Fruit fly (Drosophila melanogaster): ENCODE results near the gene CG5412.
A peak's percentile ranks its signal among the peaks of the same experiment; 100 is the strongest.

CG5412 gene

DNA sequence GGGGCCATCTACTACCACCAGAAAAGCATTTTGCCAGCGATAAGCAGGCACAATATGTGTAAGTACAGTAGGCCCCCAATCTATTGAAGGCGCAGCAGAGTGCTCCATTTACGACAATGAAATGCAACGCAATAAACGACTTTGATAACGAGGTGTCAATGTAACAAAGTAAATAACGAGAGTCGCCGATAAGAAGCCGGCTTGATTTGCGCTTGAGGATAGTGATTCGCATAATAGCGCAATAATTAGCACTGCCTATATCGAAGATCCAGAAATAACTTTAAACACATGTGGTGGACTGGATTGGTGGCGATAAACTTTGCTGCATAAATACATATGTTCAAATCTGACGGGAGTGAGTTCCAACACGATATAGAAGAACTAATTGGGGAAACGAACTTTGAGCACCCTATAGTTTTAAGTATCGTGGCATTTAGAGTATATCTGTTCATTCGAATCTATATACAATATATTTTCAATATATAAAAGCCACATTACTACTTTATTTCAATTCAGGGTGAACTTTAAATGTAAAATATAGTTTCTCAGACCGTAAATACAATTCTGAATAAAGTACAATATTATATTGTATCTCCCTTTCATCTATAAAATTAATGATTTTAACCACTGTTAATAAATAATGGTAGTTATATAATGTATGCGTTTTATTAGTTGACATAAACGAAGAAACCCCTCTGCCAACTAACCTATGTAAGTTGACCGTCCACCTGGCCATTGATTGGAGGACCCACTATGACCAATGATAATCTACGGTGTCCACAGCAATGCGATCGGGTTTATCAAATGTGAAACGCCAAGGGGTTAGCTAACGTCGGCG, 27.6 kb upstream of the CG5412 start (continued):
- TF ChIP-seq E2f1 (GFP tag; IDR thresholded peaks at IDR 0.05) (no peak), CG8290 (GFP tag; optimal IDR thresholded peaks at IDR 0.05) (no peak), CG8290 (tag; optimal IDR thresholded peaks at IDR 0.05) (peak in 1 of 2 experiments; percentile 56), dm (GFP tag; optimal IDR thresholded peaks at IDR 0.05) (no peak), Hey (tag; optimal IDR thresholded peaks at IDR 0.05) (peak; percentile 39), Ets65A (GFP tag) (peak; percentile 19), CG4424 (GFP tag; optimal IDR thresholded peaks at IDR 0.05) (no peak), fd3F (GFP tag; optimal IDR thresholded peaks at IDR 0.05) (no peak), CG17186 (GFP tag; optimal IDR thresholded peaks at IDR 0.05) (no peak), dysf (GFP tag; IDR thresholded peaks at IDR 0.05) (0 out of 3 replicates have a peak, but pooled peaks have one; percentile 16), Bteb2 (GFP tag; optimal IDR thresholded peaks at IDR 0.05) (no peak), CG18619 (GFP tag; optimal IDR thresholded peaks at IDR 0.05) (no peak), wdn (GFP tag; IDR thresholded peaks at IDR 0.05) (no peak), slbo (GFP tag; IDR thresholded peaks at IDR 0.05) (peak; percentile 45), dan (GFP tag; IDR thresholded peaks at IDR 0.05) (no peak), Dbx (GFP tag; IDR thresholded peaks at IDR 0.05) (peak; percentile 14; the same call in 1 of the 3 replicates), unc-4 (GFP tag; IDR thresholded peaks at IDR 0.05; ENCODE audit: partially characterized antibody) (no peak), Rfx (GFP tag; IDR thresholded peaks at IDR 0.05) (peak; percentile 47; the same call in 1 of the 2 replicates), Max (GFP tag; optimal IDR thresholded peaks at IDR 0.05) (no peak), btn (GFP tag; optimal IDR thresholded peaks at IDR 0.05) (no peak), NfI (GFP tag; optimal IDR thresholded peaks at IDR 0.05) (no peak), CG10543 (GFP tag; optimal IDR thresholded peaks at IDR 0.05) (peak; percentile 35), HmgZ (tag; optimal IDR thresholded peaks at IDR 0.05) (peak; percentile 5), fd102C (GFP tag; optimal IDR thresholded peaks at IDR 0.05) (no peak), vvl (GFP tag; IDR thresholded peaks at IDR 0.05) (peak; percentile 34), CG11695 (GFP tag; IDR thresholded peaks at IDR 0.05) (0 out of 3 replicates have a peak, but pooled peaks have one; percentile 7), Kr (GFP tag; optimal IDR thresholded peaks at IDR 0.05) (no peak), CG10654 (GFP tag; optimal IDR thresholded peaks at IDR 0.05) (no peak), p53 (GFP tag; optimal IDR thresholded peaks at IDR 0.05) (no peak), ind (GFP tag; optimal IDR thresholded peaks at IDR 0.05) (peak; percentile 26), sima (GFP tag; optimal IDR thresholded peaks at IDR 0.05) (no peak), ci (GFP tag; IDR thresholded peaks at IDR 0.05) (0 out of 3 replicates have a peak, but pooled peaks have one; percentile 10), maf-S (GFP tag; optimal IDR thresholded peaks at IDR 0.05) (no peak), jigr1 (GFP tag; IDR thresholded peaks at IDR 0.05) (no peak), ab (GFP tag; optimal IDR thresholded peaks at IDR 0.05) (no peak), Adf1 (GFP tag; IDR thresholded peaks at IDR 0.05) (no peak), knrl (GFP tag; IDR thresholded peaks at IDR 0.05; ENCODE audit: partially characterized antibody) (no peak), Oli (tag; optimal IDR thresholded peaks at IDR 0.05) (no peak), unpg (GFP tag; optimal IDR thresholded peaks at IDR 0.05) (no peak), al (GFP tag; IDR thresholded peaks at IDR 0.05) (no peak), CG2129 (GFP tag; IDR thresholded peaks at IDR 0.05; ENCODE audit: partially characterized antibody) (no peak), D19A (tag; optimal IDR thresholded peaks at IDR 0.05) (peak; percentile 8), CG1024 (GFP tag; IDR thresholded peaks at IDR 0.05) (no peak), Nf-YA (GFP tag; IDR thresholded peaks at IDR 0.05) (0 out of 2 replicates have a peak, but pooled peaks have one; percentile 8), crol (GFP tag; IDR thresholded peaks at IDR 0.05) (no peak), ATbp (GFP tag; optimal IDR thresholded peaks at IDR 0.05) (no peak), Hr51 (GFP tag; optimal IDR thresholded peaks at IDR 0.05) (no peak), Pdp1 (GFP tag; optimal IDR thresholded peaks at IDR 0.05) (peak in 1 of 2 experiments; percentile 83), CG10462 (GFP tag; optimal IDR thresholded peaks at IDR 0.05) (no peak), YL-1 (GFP tag; optimal IDR thresholded peaks at IDR 0.05) (no peak)

All from whole organism, embryonic.